Worm (Caenorhabditis elegans) whole organism, midembryonic: Measurements from ENCODE around the gene mpk-2.

Experiments
- T22C8.4 ChIP-seq: fragments of 200-800 bp; sonication (Bioruptor generic); IDR thresholded peaks from 2 replicates; pipeline ENCODE4 v1.3.6; 2022; ENCODE audit warnings: missing genetic modification characterization, missing compliant biosample characterization
- cog-1 ChIP-seq: sonication (generic microtip); optimal IDR thresholded peaks from 2 replicates; lab custom pipeline; 2016; ENCODE audit warnings: missing genetic modification characterization, missing compliant biosample characterization
- flt-1 ChIP-seq: fragments of 200-800 bp; sonication (Bioruptor generic); IDR thresholded peaks from 2 replicates; pipeline ENCODE4 v1.3.6; 2022; ENCODE audit warnings: missing genetic modification characterization, missing compliant biosample characterization
- klf-2 ChIP-seq: fragments of 200-800 bp; sonication (Bioruptor generic); conservative IDR thresholded peaks from 2 replicates; pipeline ENCODE4 v1.3.6; 2022; ENCODE audit warnings: missing genetic modification reagents, missing genetic modification characterization, missing compliant biosample characterization
- ref-1 ChIP-seq: fragments of 200-800 bp; sonication (Bioruptor generic); conservative IDR thresholded peaks from 2 replicates; pipeline ENCODE4 v1.3.6; 2022; ENCODE audit warnings: missing genetic modification reagents, missing genetic modification characterization, missing compliant biosample characterization
- tab-1 ChIP-seq: fragments of 200-800 bp; sonication (Bioruptor generic); IDR thresholded peaks from 2 replicates; pipeline ENCODE4 v1.3.6; 2022; ENCODE audit warnings: missing genetic modification characterization, missing compliant biosample characterization
- ztf-23 ChIP-seq: fragments of 200-800 bp; sonication (Bioruptor generic); IDR thresholded peaks from 2 replicates; pipeline ENCODE4 v1.3.6; 2022; ENCODE audit warnings: missing genetic modification reagents, missing genetic modification characterization, missing compliant biosample characterization
- ztf-29 ChIP-seq: fragments of 200-800 bp; sonication (Bioruptor generic); IDR thresholded peaks from 2 replicates; pipeline ENCODE4 v1.3.6; 2022; ENCODE audit warnings: missing genetic modification reagents, missing genetic modification characterization, missing compliant biosample characterization

- no peak for TF ChIP-seq cog-1 (tag; lab: Kevin White, UChicago)
- TF ChIP-seq klf-2 (GFP tag; lab: Robert Waterston, UW): no peak
- TF ChIP-seq tab-1 (GFP tag; lab: Robert Waterston, UW): no peak
- no peak for TF ChIP-seq T22C8.4 (GFP tag; lab: Robert Waterston, UW)
- TF ChIP-seq ztf-23 (GFP tag; lab: Robert Waterston, UW): no peak
- TF ChIP-seq flt-1 (GFP tag; lab: Robert Waterston, UW): no peak
- TF ChIP-seq ztf-29 (GFP tag; lab: Robert Waterston, UW): no peak
- no peak for TF ChIP-seq ref-1 (GFP tag; lab: Robert Waterston, UW)
Measured at ce11 chrII:5056254-5056653, 47.7 kb upstream of the mpk-2 start.
